Fruit fly (Drosophila melanogaster) whole organism, adult: ENCODE measurements around the gene CG7049.

ENCODE experiments used
- CG12768 ChIP-seq: fragments of 200-800 bp; sonication (Bioruptor generic); optimal IDR thresholded peaks from 2 replicates; lab custom pipeline; 2017; ENCODE audit warnings: missing biosample characterization, missing genetic modification characterization, mild to moderate bottlenecking, moderate library complexity, missing genetic modification reagents
- CG1620 ChIP-seq: fragments of 200-800 bp; sonication (Bioruptor generic); optimal IDR thresholded peaks from 2 replicates; lab custom pipeline; 2016; ENCODE audit warnings: missing biosample characterization, missing genetic modification characterization
- CG33017 ChIP-seq: fragments of 200-800 bp; sonication (Bioruptor generic); optimal IDR thresholded peaks from 2 replicates; lab custom pipeline; 2018; ENCODE audit warnings: missing biosample characterization, mild to moderate bottlenecking, missing genetic modification characterization, moderate library complexity
- CG5204 ChIP-seq: fragments of 200-800 bp; sonication (Bioruptor generic); optimal IDR thresholded peaks from 2 replicates; lab custom pipeline; 2016; ENCODE audit warnings: missing biosample characterization, missing genetic modification characterization
- CG7045 ChIP-seq: fragments of 200-800 bp; sonication (Bioruptor generic); optimal IDR thresholded peaks from 2 replicates; lab custom pipeline; 2017; ENCODE audit warnings: missing biosample characterization, mild to moderate bottlenecking, missing genetic modification characterization
- Crg-1 ChIP-seq: fragments of 200-800 bp; sonication (Bioruptor generic); optimal IDR thresholded peaks from 2 replicates; lab custom pipeline; 2016; ENCODE audit warnings: missing biosample characterization, missing genetic modification characterization
- Hr96 ChIP-seq: fragments of 200-800 bp; sonication (Bioruptor generic); optimal IDR thresholded peaks from 2 replicates; lab custom pipeline; 2016; ENCODE audit warnings: missing biosample characterization, missing genetic modification characterization
- Mnt ChIP-seq: fragments of 200-800 bp; sonication (Bioruptor generic); optimal IDR thresholded peaks from 2 replicates; lab custom pipeline; 2016; ENCODE audit warnings: missing biosample characterization, mild to moderate bottlenecking, missing genetic modification characterization
- kay ChIP-seq: fragments of 200-800 bp; sonication (Bioruptor generic); peaks from one replicate; lab custom pipeline; 2016; ENCODE audit warnings: missing biosample characterization, missing genetic modification characterization, borderline replicate concordance
- ovo ChIP-seq: fragments of 200-800 bp; sonication (Bioruptor generic); optimal IDR thresholded peaks from 2 replicates; lab custom pipeline; 2016; ENCODE audit warnings: missing biosample characterization, missing genetic modification characterization

dm6 chr3L:127450-127849, 48.6 kb downstream of the CG7049 start:
- TF ChIP-seq CG33017 = no peak
- TF ChIP-seq CG1620 = no peak
- TF ChIP-seq CG12768 (GFP tag; lab: Kevin White, UChicago) = no peak
- no peak for TF ChIP-seq Mnt
- TF ChIP-seq Crg-1 = no peak
- TF ChIP-seq Hr96 (GFP tag; lab: Kevin White, UChicago) = no peak
- no peak for TF ChIP-seq CG5204 (GFP tag; lab: Kevin White, UChicago)
- TF ChIP-seq kay (GFP tag; lab: Kevin White, UChicago) = no peak
- TF ChIP-seq ovo = no peak
- TF ChIP-seq CG7045 (GFP tag; lab: Kevin White, UChicago) = no peak
